Fruit fly (Drosophila melanogaster) whole organism, pupa: Measurements from ENCODE around the gene JMJD6.

Source experiments
- CG10348 ChIP-seq: fragments of 200-800 bp; sonication (Bioruptor generic); IDR thresholded peaks from 2 replicates; pipeline ENCODE4 v1.3.6; 2022; ENCODE audit warnings: missing biosample characterization, missing genetic modification characterization
- CG12605 ChIP-seq: fragments of 200-800 bp; sonication (Bioruptor generic); IDR thresholded peaks from 2 replicates; pipeline ENCODE4 v1.3.6; 2022; ENCODE audit warnings: missing biosample characterization, missing genetic modification characterization
- CG13204 ChIP-seq: fragments of 200-800 bp; sonication (Bioruptor generic); optimal IDR thresholded peaks from 2 replicates; lab custom pipeline; 2018; ENCODE audit warnings: missing biosample characterization, mild to moderate bottlenecking, missing genetic modification characterization, moderate library complexity
- CG14655 ChIP-seq: fragments of 200-800 bp; sonication (Bioruptor generic); optimal IDR thresholded peaks from 3 replicates; lab custom pipeline; 2017; ENCODE audit warnings: mild to moderate bottlenecking, missing biosample characterization, missing genetic modification reagents, missing genetic modification characterization
- CG15710 ChIP-seq: fragments of 200-800 bp; sonication (Bioruptor generic); optimal IDR thresholded peaks from 2 replicates; lab custom pipeline; 2018; ENCODE audit warnings: missing biosample characterization, mild to moderate bottlenecking, missing genetic modification characterization, moderate library complexity
- CG17806 ChIP-seq: fragments of 200-800 bp; sonication (Bioruptor generic); optimal IDR thresholded peaks from 2 replicates; lab custom pipeline; 2018; ENCODE audit warnings: missing biosample characterization, mild to moderate bottlenecking, missing genetic modification characterization, moderate library complexity
- CG32121 ChIP-seq: fragments of 200-800 bp; sonication (Bioruptor generic); IDR thresholded peaks from 2 replicates; pipeline ENCODE4 v1.3.6; 2022; ENCODE audit warnings: missing biosample characterization, missing genetic modification characterization
- CG34367 ChIP-seq: fragments of 200-800 bp; sonication (Bioruptor generic); optimal IDR thresholded peaks from 2 replicates; lab custom pipeline; 2018; ENCODE audit warnings: missing biosample characterization, mild to moderate bottlenecking, missing genetic modification characterization
- CG4496 ChIP-seq: fragments of 200-800 bp; sonication (Bioruptor generic); IDR thresholded peaks from 3 replicates; pipeline ENCODE4 v1.3.6; 2022; ENCODE audit warnings: missing biosample characterization, missing genetic modification characterization
- CG8159 ChIP-seq: fragments of 200-800 bp; sonication (Bioruptor generic); optimal IDR thresholded peaks from 3 replicates; lab custom pipeline; 2018; ENCODE audit warnings: missing biosample characterization, mild to moderate bottlenecking, missing genetic modification characterization, moderate library complexity
- CG8301 ChIP-seq: fragments of 200-800 bp; sonication (Bioruptor generic); optimal IDR thresholded peaks from 2 replicates; lab custom pipeline; 2018; ENCODE audit warnings: missing biosample characterization, mild to moderate bottlenecking, missing genetic modification characterization
- CG9948 ChIP-seq: fragments of 200-800 bp; sonication (Bioruptor generic); optimal IDR thresholded peaks from 2 replicates; lab custom pipeline; 2018; ENCODE audit warnings: missing biosample characterization, mild to moderate bottlenecking, missing genetic modification characterization, moderate library complexity
- D1 ChIP-seq: fragments of 200-800 bp; sonication (Bioruptor generic); optimal IDR thresholded peaks from 2 replicates; lab custom pipeline; 2018; ENCODE audit warnings: missing biosample characterization, mild to moderate bottlenecking, missing genetic modification characterization, moderate library complexity
- EcR ChIP-seq: fragments of 200-800 bp; sonication (Bioruptor generic); optimal IDR thresholded peaks from 3 replicates; lab custom pipeline; 2019; ENCODE audit warnings: missing biosample characterization, missing genetic modification characterization, mild to moderate bottlenecking, moderate library complexity, missing genetic modification reagents
- Ets98B ChIP-seq: fragments of 200-800 bp; sonication (Bioruptor generic); IDR thresholded peaks from 2 replicates; pipeline ENCODE4 v1.3.6; 2022; ENCODE audit warnings: missing biosample characterization, missing genetic modification characterization
- Pif1A ChIP-seq: fragments of 200-800 bp; sonication (Bioruptor generic); optimal IDR thresholded peaks from 3 replicates; lab custom pipeline; 2016; ENCODE audit warnings: missing biosample characterization, missing genetic modification characterization
- Pif1B ChIP-seq: fragments of 200-800 bp; sonication (Bioruptor generic); optimal IDR thresholded peaks from 3 replicates; lab custom pipeline; 2016; ENCODE audit warnings: missing biosample characterization, missing genetic modification characterization
- Snoo ChIP-seq: fragments of 200-800 bp; sonication (Bioruptor generic); optimal IDR thresholded peaks from 3 replicates; lab custom pipeline; 2017; ENCODE audit warnings: missing biosample characterization, mild to moderate bottlenecking, missing genetic modification characterization, inconsistent platforms
- fd96Ca ChIP-seq: fragments of 200-800 bp; sonication (Bioruptor generic); IDR thresholded peaks from 3 replicates; pipeline ENCODE4 v1.3.6; 2022; ENCODE audit warnings: missing biosample characterization, missing genetic modification characterization
- gl ChIP-seq: fragments of 200-800 bp; sonication (Bioruptor generic); optimal IDR thresholded peaks from 2 replicates; lab custom pipeline; 2018; ENCODE audit warnings: missing biosample characterization, mild to moderate bottlenecking, missing genetic modification characterization
- rn ChIP-seq: fragments of 200-800 bp; sonication (Bioruptor generic); IDR thresholded peaks from 2 replicates; pipeline ENCODE4 v1.3.6; 2022; ENCODE audit warnings: missing biosample characterization, missing genetic modification characterization

The JMJD6 gene

dm6 chr3R:22330512-22331119, 31.6 kb downstream of the JMJD6 start, which contains the start of gene CG33721:
TSS of gene CG33721 (plus strand) at chr3R:22331069.
- TF ChIP-seq CG34367 (tag; lab: Kevin White, UChicago), result no peak
- no peak for TF ChIP-seq CG8159 (tag; lab: Kevin White, UChicago)
- TF ChIP-seq, all 21 proteins: peak for 0

- TF ChIP-seq EcR (GFP tag; lab: Kevin White, UChicago) (no peak), D1 (tag; lab: Kevin White, UChicago) (no peak), CG32121 (GFP tag; lab: Robert Waterston, UW) (no peak), Pif1A (GFP tag; lab: Kevin White, UChicago) (peak; percentile 12), CG17806 (tag; lab: Kevin White, UChicago) (no peak), CG14655 (GFP tag; lab: Kevin White, UChicago) (peak; percentile 14), CG8301 (tag; lab: Kevin White, UChicago) (no peak), CG15710 (no peak), CG10348 (GFP tag; lab: Robert Waterston, UW) (no peak), rn (GFP tag; lab: Robert Waterston, UW) (no peak), gl (tag; lab: Kevin White, UChicago) (no peak), CG9948 (tag; lab: Kevin White, UChicago) (no peak), CG8159 (tag; lab: Kevin White, UChicago) (peak; percentile 25), Pif1B (no peak)
Observed at dm6 chr3R:22328665-22329350, 33.4 kb downstream of the JMJD6 start, which contains the start of gene CG7080. TSS of gene CG7080 (plus strand) at chr3R:22329300.

- TF ChIP-seq CG34367 (tag; lab: Kevin White, UChicago) (peak; percentile 63), CG8159 (tag; lab: Kevin White, UChicago) (peak; percentile 83), CG17806 (tag; lab: Kevin White, UChicago) (peak; percentile 79), Ets98B (peak; percentile 27; the same call in 1 of the 2 replicates), CG4496 (GFP tag; lab: Robert Waterston, UW) (peak; percentile 68; the same call in 2 of the 3 replicates), CG32121 (GFP tag; lab: Robert Waterston, UW) (peak; percentile 55; the same call in 1 of the 2 replicates), Pif1B (peak; percentile 7), gl (tag; lab: Kevin White, UChicago) (no peak), CG10348 (GFP tag; lab: Robert Waterston, UW) (no peak), EcR (GFP tag; lab: Kevin White, UChicago) (no peak), CG9948 (tag; lab: Kevin White, UChicago) (peak; percentile 78), D1 (tag; lab: Kevin White, UChicago) (no peak), Pif1A (GFP tag; lab: Kevin White, UChicago) (no peak), CG13204 (GFP tag; lab: Kevin White, UChicago) (peak; percentile 56), CG12605 (GFP tag; lab: Robert Waterston, UW) (peak; percentile 15; the same call in 1 of the 2 replicates), CG15710 (peak; percentile 76), CG14655 (GFP tag; lab: Kevin White, UChicago) (peak; percentile 81), CG8301 (tag; lab: Kevin White, UChicago) (peak; percentile 59), rn (GFP tag; lab: Robert Waterston, UW) (no peak), Snoo (tag; lab: Kevin White, UChicago) (peak; percentile 46), fd96Ca (GFP tag; lab: Robert Waterston, UW) (peak; percentile 64; the same call in 2 of the 3 replicates)
- TF ChIP-seq, all 21 proteins: peak for 15
Observed at dm6 chr3R:22324736-22325135, 37.4 kb downstream of the JMJD6 start.

- no peak for TF ChIP-seq Snoo (tag; lab: Kevin White, UChicago)
- no peak for TF ChIP-seq D1 (tag; lab: Kevin White, UChicago)
- TF ChIP-seq CG8159 (tag; lab: Kevin White, UChicago), result no peak
- no peak for TF ChIP-seq CG32121 (GFP tag; lab: Robert Waterston, UW)
- TF ChIP-seq gl (tag; lab: Kevin White, UChicago), result no peak
- no peak for TF ChIP-seq CG12605 (GFP tag; lab: Robert Waterston, UW)
- no peak for TF ChIP-seq CG34367 (tag; lab: Kevin White, UChicago)
- TF ChIP-seq Ets98B, result no peak
- TF ChIP-seq Pif1B, result no peak
Observed at dm6 chr3R:22323994-22324393, 38.2 kb downstream of the JMJD6 start, which contains the start of gene CG34377. TSS of gene CG34377 (minus strand) at chr3R:22324094.
